Worm (Caenorhabditis elegans) whole organism, L4 larva: ENCODE measurements around the gene F42H10.2.

Experiments
- ZK546.5 ChIP-seq, 2 experiments: sonication (generic microtip); optimal IDR thresholded peaks; 2 replicates each; lab custom pipeline; 2017; ENCODE audit warnings: missing biosample characterization in 2 of 2, missing genetic modification characterization in 2 of 2
- pha-4 ChIP-seq, 2 experiments: fragments of 150-350 bp in 1 of 2; fragments of 200-800 bp in 1 of 2; sonication (Bioruptor generic) in 1 of 2; IDR thresholded peaks in 1 of 2; optimal IDR thresholded peaks in 1 of 2; 2 replicates each; pipeline versions ENCODE4 v1.3.6 to Lab custom; 2014 to 2022; ENCODE audit warnings: missing genetic modification characterization in 2 of 2, missing genetic modification reagents in 2 of 2, missing biosample characterization in 1 of 2, missing compliant biosample characterization in 1 of 2

- TF ChIP-seq pha-4 (GFP tag; IDR thresholded peaks at IDR 0.05; lab: Robert Waterston, UW) (no peak), pha-4 (tag; optimal IDR thresholded peaks at IDR 0.05; lab: Kevin White, UChicago) (no peak), ZK546.5 (tag; optimal IDR thresholded peaks at IDR 0.05; lab: Kevin White, UChicago) (no peak)
These were observed 30.2 kb downstream of the F42H10.2 start for ce11 chrIII:8520589-8520988.
